Fruit fly (Drosophila melanogaster) S2 (cell line): ENCODE data around the gene Sras.

Source experiments
- CG8478 ChIP-seq: fragments of >200 bp; optimal IDR thresholded peaks from 2 replicates; lab custom pipeline; 2018
- CTCF ChIP-seq, 2 experiments: fragments of >200 bp; optimal IDR thresholded peaks; 2 replicates each; lab custom pipeline; 2018

Sras gene

DNA sequence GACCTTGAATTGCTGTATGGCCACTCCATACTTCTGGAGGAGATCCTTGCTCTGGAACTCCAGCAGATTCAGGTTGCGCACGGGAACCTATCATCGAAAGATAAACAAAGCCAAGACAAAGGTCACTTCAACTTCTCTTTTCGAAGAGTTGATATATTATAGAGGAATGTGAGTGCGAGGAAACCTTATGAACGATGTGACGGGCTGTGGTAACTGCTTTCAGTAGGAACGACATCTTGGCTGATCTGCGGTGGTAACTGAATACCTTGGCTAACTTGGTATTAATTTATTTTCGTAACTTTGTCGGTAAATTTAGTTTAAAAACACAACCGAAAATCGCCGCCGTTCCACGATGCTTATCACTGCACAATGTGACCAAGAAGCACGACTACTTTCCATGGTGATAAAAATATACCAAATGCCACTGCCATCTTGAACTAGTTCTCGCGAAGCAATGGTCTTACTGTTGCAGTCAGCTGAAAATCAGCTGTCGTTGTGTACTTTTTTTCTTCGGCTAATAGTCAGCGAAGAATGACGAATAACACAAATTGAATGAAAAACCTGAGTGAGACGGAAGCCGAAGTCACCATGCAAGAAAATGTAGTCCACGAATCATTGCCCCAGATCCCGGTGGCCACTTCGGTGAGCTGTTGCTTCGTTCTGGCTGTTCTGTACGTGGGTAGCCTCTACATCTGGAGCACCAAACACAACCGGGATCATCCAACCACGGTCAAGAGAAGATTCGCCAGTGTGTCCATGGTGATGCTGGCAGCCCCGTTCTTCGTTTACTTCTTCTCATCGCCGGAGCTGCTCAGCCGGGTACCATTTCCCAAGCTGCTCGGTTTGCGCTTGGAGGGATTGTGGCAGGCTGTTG, at the start of gene Sras, which contains the start of gene ScsbetaG:
Gene Sras, plus strand, starts transcription at position 466 of the 874 bp plus-strand sequence.
Gene ScsbetaG, minus strand, starts transcription at position 383 of the 874 bp plus-strand sequence.
- TF ChIP-seq CTCF (optimal IDR thresholded peaks at IDR 0.05; lab: Kevin White, UChicago) (peak; percentile 30 to 34), CG8478 (no peak)

- TF ChIP-seq CG8478 (no peak), CTCF (optimal IDR thresholded peaks at IDR 0.05; lab: Kevin White, UChicago) (no peak)
Measured at dm6 chr3L:5522904-5523428, 40.6 kb upstream of the Sras start.

- TF ChIP-seq CTCF (optimal IDR thresholded peaks at IDR 0.05; lab: Kevin White, UChicago), result no peak
- TF ChIP-seq CG8478, result no peak
Measured at dm6 chr3L:5529241-5529640, 34.3 kb upstream of the Sras start, which contains the start of gene Lkr. Lkr (minus strand) TSS chr3L:5529341.

dm6 chr3L:5534253-5534652, 29.3 kb upstream of the Sras start:
- TF ChIP-seq CG8478 (no peak), CTCF (optimal IDR thresholded peaks at IDR 0.05; lab: Kevin White, UChicago) (no peak)

- TF ChIP-seq CG8478, result no peak
- TF ChIP-seq CTCF (optimal IDR thresholded peaks at IDR 0.05; lab: Kevin White, UChicago), result no peak
Measured at dm6 chr3L:5535659-5536058, 27.9 kb upstream of the Sras start, which contains the start of gene CG13285. CG13285 (minus strand) TSS chr3L:5535759.

DNA sequence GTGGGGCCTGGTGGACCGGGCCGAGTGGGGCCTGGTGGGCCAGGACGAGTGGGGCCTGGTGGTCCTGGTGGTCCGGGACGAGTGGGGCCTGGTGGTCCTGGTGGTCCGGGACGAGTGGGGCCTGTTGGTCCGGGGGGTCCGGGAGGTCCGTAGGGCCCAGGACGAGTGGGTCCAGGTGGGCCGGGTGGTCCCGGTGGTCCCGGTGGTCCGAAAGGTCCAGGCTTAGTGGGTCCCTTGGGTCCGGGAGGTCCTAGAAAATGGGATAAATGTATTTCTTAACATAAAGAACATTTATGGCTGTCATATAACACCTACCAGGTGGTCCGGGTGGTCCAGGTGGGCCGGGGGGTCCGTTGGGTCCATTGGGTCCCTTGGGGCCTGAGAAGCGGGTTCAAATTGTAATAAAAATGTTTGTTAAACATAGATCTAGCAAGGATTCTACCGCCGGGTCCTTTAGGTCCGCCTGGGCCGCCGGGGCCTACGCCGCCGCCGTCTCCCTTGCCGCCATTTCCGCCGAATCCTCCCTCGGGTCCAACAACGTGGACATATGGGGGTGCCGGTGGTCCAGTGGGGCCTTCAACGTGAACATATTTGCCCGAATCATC, 22.8 kb upstream of the Sras start:
- no peak for TF ChIP-seq CTCF (optimal IDR thresholded peaks at IDR 0.05; lab: Kevin White, UChicago)
- TF ChIP-seq CG8478, result no peak

dm6 chr3L:5542772-5543371, 20.7 kb upstream of the Sras start:
- TF ChIP-seq CG8478, result no peak

- TF ChIP-seq CTCF (optimal IDR thresholded peaks at IDR 0.05; lab: Kevin White, UChicago) (no peak), CG8478 (no peak)
Measured at dm6 chr3L:5548524-5549084, 15.0 kb upstream of the Sras start.

dm6 chr3L:5551087-5551486, 12.5 kb upstream of the Sras start, which contains the start of gene frm:
frm (minus strand) TSS chr3L:5551159.
- TF ChIP-seq CG8478 (no peak), CTCF (optimal IDR thresholded peaks at IDR 0.05; lab: Kevin White, UChicago) (no peak)

dm6 chr3L:5553717-5554116, 9.9 kb upstream of the Sras start:
- no peak for TF ChIP-seq CTCF (optimal IDR thresholded peaks at IDR 0.05; lab: Kevin White, UChicago)
- TF ChIP-seq CG8478, result no peak

DNA sequence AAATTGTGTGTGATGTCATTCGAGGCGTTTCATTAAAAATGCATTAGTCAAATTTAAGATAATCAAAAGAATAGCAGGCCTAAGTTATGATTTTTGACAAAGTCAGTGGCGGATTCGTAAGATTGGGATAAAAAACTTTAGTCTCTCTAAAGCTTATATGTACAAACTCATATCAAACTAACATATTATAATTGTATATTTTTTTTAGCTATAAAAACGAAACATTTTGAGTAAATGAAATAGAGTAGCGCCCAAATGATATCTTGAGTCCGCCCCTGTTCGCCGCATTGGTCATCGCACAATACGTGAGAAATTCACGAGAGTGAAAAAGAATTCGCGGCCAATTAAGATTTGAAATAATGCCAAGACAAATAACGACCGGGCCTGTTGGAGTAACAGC, 9.2 kb upstream of the Sras start:
- TF ChIP-seq CG8478, result no peak
- no peak for TF ChIP-seq CTCF (optimal IDR thresholded peaks at IDR 0.05; lab: Kevin White, UChicago)

- TF ChIP-seq CG8478 (no peak), CTCF (optimal IDR thresholded peaks at IDR 0.05; lab: Kevin White, UChicago) (no peak)
Measured at dm6 chr3L:5556195-5556594, 7.4 kb upstream of the Sras start.

dm6 chr3L:5561341-5561740, 2.2 kb upstream of the Sras start, which contains the start of gene sinu:
sinu (minus strand) TSS chr3L:5561598.
- TF ChIP-seq CG8478, result no peak
- TF ChIP-seq CTCF (optimal IDR thresholded peaks at IDR 0.05; lab: Kevin White, UChicago), result no peak

DNA sequence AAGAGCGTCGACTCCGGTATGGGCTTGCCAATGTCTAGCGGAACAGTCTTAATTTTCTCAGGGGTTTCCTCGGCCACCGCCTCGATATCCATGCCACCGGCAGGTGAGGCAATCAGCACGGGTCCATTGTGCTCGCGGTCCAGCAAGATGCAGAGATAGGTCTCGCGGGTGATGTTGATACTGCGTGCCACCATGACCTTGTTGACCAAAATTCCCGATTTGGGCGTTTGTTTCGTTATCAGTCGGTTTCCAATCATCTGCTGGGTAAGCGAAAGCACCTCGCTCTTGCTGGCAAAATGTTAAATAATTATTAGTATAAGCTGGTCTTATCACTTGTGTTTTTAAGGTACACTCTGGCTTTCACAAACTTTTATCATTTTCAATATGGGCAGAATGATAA, 990 bp upstream of the Sras start:
- TF ChIP-seq CG8478 (no peak), CTCF (optimal IDR thresholded peaks at IDR 0.05; lab: Kevin White, UChicago) (no peak)

- TF ChIP-seq CTCF (optimal IDR thresholded peaks at IDR 0.05; lab: Kevin White, UChicago) (no peak), CG8478 (no peak)
Measured at dm6 chr3L:5565051-5565688, 1.6 kb downstream of the Sras start, which contains the start of gene bc10. bc10 (plus strand) TSS chr3L:5565231.
